Fruit fly (Drosophila melanogaster) whole organism, larva: ENCODE results near the gene amrt.

Experiments
- noc ChIP-seq: fragments of 200-800 bp; sonication (Bioruptor generic); optimal IDR thresholded peaks from 3 replicates; lab custom pipeline; 2019; ENCODE audit warnings: missing biosample characterization, mild to moderate bottlenecking, missing genetic modification characterization, moderate library complexity

Gene amrt

dm6 chrX:13753101-13753758, 29.0 kb upstream of the amrt start:
- no peak for TF ChIP-seq noc (tag; lab: Kevin White, UChicago)

- TF ChIP-seq noc (tag; lab: Kevin White, UChicago) = no peak
Observed at dm6 chrX:13753775-13754174, 28.5 kb upstream of the amrt start.

- no peak for TF ChIP-seq noc (tag; lab: Kevin White, UChicago)
Observed at dm6 chrX:13754476-13754875, 27.8 kb upstream of the amrt start.

- no peak for TF ChIP-seq noc (tag; lab: Kevin White, UChicago)
Observed at dm6 chrX:13755152-13755557, 27.1 kb upstream of the amrt start, which contains the start of gene Pdcd4. Gene Pdcd4, minus strand, starts transcription at chrX:13755406.

dm6 chrX:13756776-13757312, 25.4 kb upstream of the amrt start, which contains the start of the genes CG32625 and Rtc1:
Gene CG32625, minus strand, starts transcription at chrX:13756826.
Gene Rtc1, plus strand, starts transcription at chrX:13757179.
- TF ChIP-seq noc (tag; lab: Kevin White, UChicago) = peak; percentile 38

dm6 chrX:13758989-13759549, 23.2 kb upstream of the amrt start, which contains the start of gene Yp3:
Gene Yp3, plus strand, starts transcription at chrX:13759546.
- TF ChIP-seq noc (tag; lab: Kevin White, UChicago) = no peak

dm6 chrX:13761762-13762371, 20.4 kb upstream of the amrt start:
- TF ChIP-seq noc (tag; lab: Kevin White, UChicago) = no peak

dm6 chrX:13762372-13762883, 19.8 kb upstream of the amrt start, which contains the start of gene rdgB:
Gene rdgB, plus strand, starts transcription at chrX:13762752.
- TF ChIP-seq noc (tag; lab: Kevin White, UChicago) = peak; percentile 14

- TF ChIP-seq noc (tag; lab: Kevin White, UChicago) = peak; percentile 48
Observed at dm6 chrX:13764397-13765119, 17.7 kb upstream of the amrt start.

- no peak for TF ChIP-seq noc (tag; lab: Kevin White, UChicago)
Observed at dm6 chrX:13765217-13765616, 17.0 kb upstream of the amrt start.

- TF ChIP-seq noc (tag; lab: Kevin White, UChicago) = no peak
Observed at dm6 chrX:13766495-13766894, 15.8 kb upstream of the amrt start.

- TF ChIP-seq noc (tag; lab: Kevin White, UChicago) = no peak
Observed at dm6 chrX:13770768-13771167, 11.5 kb upstream of the amrt start.

- TF ChIP-seq noc (tag; lab: Kevin White, UChicago) = no peak
Observed at dm6 chrX:13778568-13778967, 3.7 kb upstream of the amrt start.

dm6 chrX:13779696-13780095, 2.6 kb upstream of the amrt start:
- TF ChIP-seq noc (tag; lab: Kevin White, UChicago) = peak; percentile 22

- TF ChIP-seq noc (tag; lab: Kevin White, UChicago) = peak; percentile 37
Observed at dm6 chrX:13783534-13783949, 1.3 kb downstream of the amrt start, which contains the start of gene inaE. Gene inaE, plus strand, starts transcription at chrX:13783714.
